Worm (Caenorhabditis elegans): ENCODE data around the gene zyg-12.
A peak's percentile ranks its signal among the peaks of the same experiment; 100 is the strongest.

zyg-12 gene

ce11 chrII:4999122-4999521, 49.4 kb downstream of the zyg-12 start, which contains the start of gene citk-2 (continued):
- TF ChIP-seq ceh-90 (tag; optimal IDR thresholded peaks at IDR 0.05) (peak; percentile 60), snu-23 (GFP tag; optimal IDR thresholded peaks at IDR 0.05) (peak; percentile 96), efl-1 (optimal IDR thresholded peaks at IDR 0.05) (peak; percentile 100), efl-1 (GFP tag; optimal IDR thresholded peaks at IDR 0.05 in 1 of 2) (peak; percentile 100), zip-4 (GFP tag; optimal IDR thresholded peaks at IDR 0.05) (peak; percentile 73), mef-2 (tag; optimal IDR thresholded peaks at IDR 0.05) (no peak), F16B12.6 (tag; optimal IDR thresholded peaks at IDR 0.05) (peak; percentile 100), dsc-1 (tag; optimal IDR thresholded peaks at IDR 0.05) (peak; percentile 94), vab-15 (tag; optimal IDR thresholded peaks at IDR 0.05) (no peak), rnt-1 (tag; optimal IDR thresholded peaks at IDR 0.05) (peak; percentile 97), dpl-1 (GFP tag; optimal IDR thresholded peaks at IDR 0.05) (peak; percentile 100), jun-1 (tag; optimal IDR thresholded peaks at IDR 0.05) (peak; percentile 89), nhr-19 (GFP tag; conservative IDR thresholded peaks at IDR 0.05) (peak; percentile 93), pax-3 (tag; optimal IDR thresholded peaks at IDR 0.05) (peak; percentile 79), fkh-10 (GFP tag; optimal IDR thresholded peaks at IDR 0.05) (peak; percentile 21), nhr-71 (tag; optimal IDR thresholded peaks at IDR 0.05) (peak; percentile 96), lin-13 (GFP tag; optimal IDR thresholded peaks at IDR 0.05) (peak; percentile 79), sptf-1 (tag; optimal IDR thresholded peaks at IDR 0.05) (no peak), lir-3 (tag; optimal IDR thresholded peaks at IDR 0.05; ENCODE audit: poor library complexity) (peak; percentile 85), swsn-7 (tag; optimal IDR thresholded peaks at IDR 0.05) (peak; percentile 95), nhr-20 (tag; optimal IDR thresholded peaks at IDR 0.05) (peak; percentile 95), unc-98 (GFP tag; IDR thresholded peaks at IDR 0.05) (peak; percentile 41; the same call in 1 of the 2 replicates), C04F5.9 (tag; optimal IDR thresholded peaks at IDR 0.05) (peak; percentile 80), mep-1 (tag; optimal IDR thresholded peaks at IDR 0.05) (peak; percentile 98), ama-1 (optimal IDR thresholded peaks at IDR 0.05) (no peak), lin-39 (tag; optimal IDR thresholded peaks at IDR 0.05) (peak; percentile 90), C16A3.4 (tag; optimal IDR thresholded peaks at IDR 0.05) (peak; percentile 92), ets-5 (GFP tag; IDR thresholded peaks at IDR 0.05) (no peak), nhr-11 (tag; optimal IDR thresholded peaks at IDR 0.05) (peak; percentile 86), nhr-47 (tag; optimal IDR thresholded peaks at IDR 0.05) (peak; percentile 96), lin-14 (GFP tag; optimal IDR thresholded peaks at IDR 0.05) (peak; percentile 88), hpl-2 (GFP tag; optimal IDR thresholded peaks at IDR 0.05) (no peak), blmp-1 (tag; optimal IDR thresholded peaks at IDR 0.05) (no peak), egl-27 (tag; optimal IDR thresholded peaks at IDR 0.05) (peak in 1 of 2 experiments; percentile 1), fkh-4 (tag; optimal IDR thresholded peaks at IDR 0.05; ENCODE audit: borderline replicate concordance) (peak; percentile 67), nhr-28 (tag; optimal IDR thresholded peaks at IDR 0.05) (no peak), lin-15B (tag; optimal IDR thresholded peaks at IDR 0.05) (peak; percentile 77), pqm-1 (tag; optimal IDR thresholded peaks at IDR 0.05) (no peak), ces-1 (GFP tag; optimal IDR thresholded peaks at IDR 0.05) (no peak), xbp-1 (tag; optimal IDR thresholded peaks at IDR 0.05) (peak; percentile 94), mab-9 (GFP tag; IDR thresholded peaks at IDR 0.05) (peak; percentile 80), hlh-4 (tag; optimal IDR thresholded peaks at IDR 0.05) (no peak), nhr-76 (tag; optimal IDR thresholded peaks at IDR 0.05) (no peak), mdl-1 (tag; optimal IDR thresholded peaks at IDR 0.05) (peak in 1 of 2 experiments; percentile 67), pag-3 (tag; optimal IDR thresholded peaks at IDR 0.05; ENCODE audit: borderline replicate concordance, insufficient read depth) (no peak), nhr-85 (tag) (peak; percentile 95), lsy-2 (tag; optimal IDR thresholded peaks at IDR 0.05) (peak; percentile 95), grh-1 (GFP tag; IDR thresholded peaks at IDR 0.05) (peak; percentile 95), ztf-4 (tag; optimal IDR thresholded peaks at IDR 0.05) (peak; percentile 90)
